Worm (Caenorhabditis elegans) whole organism, midembryonic: ENCODE results near the gene prx-13.

Experiments
- T22C8.4 ChIP-seq: fragments of 200-800 bp; sonication (Bioruptor generic); IDR thresholded peaks from 2 replicates; pipeline ENCODE4 v1.3.6; 2022; ENCODE audit warnings: missing genetic modification characterization, missing compliant biosample characterization
- cog-1 ChIP-seq: sonication (generic microtip); optimal IDR thresholded peaks from 2 replicates; lab custom pipeline; 2016; ENCODE audit warnings: missing genetic modification characterization, missing compliant biosample characterization
- flt-1 ChIP-seq: fragments of 200-800 bp; sonication (Bioruptor generic); IDR thresholded peaks from 2 replicates; pipeline ENCODE4 v1.3.6; 2022; ENCODE audit warnings: missing genetic modification characterization, missing compliant biosample characterization
- ref-1 ChIP-seq: fragments of 200-800 bp; sonication (Bioruptor generic); conservative IDR thresholded peaks from 2 replicates; pipeline ENCODE4 v1.3.6; 2022; ENCODE audit warnings: missing genetic modification reagents, missing genetic modification characterization, missing compliant biosample characterization
- ztf-29 ChIP-seq: fragments of 200-800 bp; sonication (Bioruptor generic); IDR thresholded peaks from 2 replicates; pipeline ENCODE4 v1.3.6; 2022; ENCODE audit warnings: missing genetic modification reagents, missing genetic modification characterization, missing compliant biosample characterization

DNA sequence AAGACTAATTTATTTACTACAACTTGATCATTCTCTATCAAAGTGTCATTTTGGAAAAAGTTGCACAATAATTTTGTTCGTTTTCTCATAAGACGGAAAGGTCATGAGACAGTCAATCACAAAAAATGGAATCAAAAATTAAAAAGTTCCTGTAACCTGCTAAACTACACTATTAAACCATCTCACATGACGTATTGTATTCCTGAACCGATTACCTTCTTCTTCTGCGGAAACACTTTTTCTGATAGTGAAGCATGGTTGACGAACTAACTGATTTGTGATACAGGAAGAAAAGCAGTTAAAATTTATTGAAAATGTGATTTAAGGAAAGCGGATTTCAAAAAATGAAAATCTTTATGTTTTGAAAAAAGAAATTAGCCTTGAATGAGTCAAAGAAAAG lies 18.0 kb upstream of the prx-13 start:
- TF ChIP-seq flt-1 (no peak), ref-1 (GFP tag; lab: Robert Waterston, UW) (no peak), ztf-29 (GFP tag; lab: Robert Waterston, UW) (no peak), T22C8.4 (GFP tag; lab: Robert Waterston, UW) (no peak), cog-1 (no peak)
